Worm (Caenorhabditis elegans) whole organism, L2 larva: ENCODE results near the gene F07C4.11.

ENCODE experiments used
- C34F6.9 ChIP-seq: fragments of 150-350 bp; optimal IDR thresholded peaks from 2 replicates; lab custom pipeline; 2014; ENCODE audit warnings: missing biosample characterization, missing genetic modification characterization
- F13H6.1 ChIP-seq: sonication (generic microtip); optimal IDR thresholded peaks from 2 replicates; lab custom pipeline; 2016; ENCODE audit warnings: missing genetic modification characterization, missing compliant biosample characterization
- R02D3.7 ChIP-seq: fragments of 150-350 bp; optimal IDR thresholded peaks from 2 replicates; lab custom pipeline; 2014; ENCODE audit warnings: missing biosample characterization, missing genetic modification characterization
- Y55F3AM.14 ChIP-seq: fragments of 200-800 bp; sonication (Bioruptor generic); optimal IDR thresholded peaks from 2 replicates; lab custom pipeline; 2018; ENCODE audit warnings: mild to moderate bottlenecking, missing genetic modification characterization, missing compliant biosample characterization
- ZK546.5 ChIP-seq: sonication (generic microtip); optimal IDR thresholded peaks from 2 replicates; lab custom pipeline; 2017; ENCODE audit warnings: missing biosample characterization, missing genetic modification characterization
- alr-1 ChIP-seq: fragments of 150-350 bp; optimal IDR thresholded peaks from 2 replicates; lab custom pipeline; 2014; ENCODE audit warnings: missing biosample characterization, missing genetic modification characterization
- ama-1 ChIP-seq: fragments of 150-350 bp; optimal IDR thresholded peaks from 2 replicates; lab custom pipeline; 2018; ENCODE audit warnings: inconsistent platforms
- blmp-1 ChIP-seq: sonication (generic microtip); optimal IDR thresholded peaks from 2 replicates; lab custom pipeline; 2017; ENCODE audit warnings: missing genetic modification characterization, mild to moderate bottlenecking, missing compliant biosample characterization, antibody characterized with exemption, moderate library complexity; ENCODE audit not compliant: insufficient read depth
- ceh-82 ChIP-seq: fragments of 150-350 bp; optimal IDR thresholded peaks from 2 replicates; lab custom pipeline; 2014; ENCODE audit warnings: missing biosample characterization, missing genetic modification characterization
- crh-2 ChIP-seq: sonication (generic microtip); optimal IDR thresholded peaks from 2 replicates; lab custom pipeline; 2017; ENCODE audit warnings: missing biosample characterization, missing genetic modification characterization
- elt-1 ChIP-seq: fragments of 150-350 bp; optimal IDR thresholded peaks from 2 replicates; lab custom pipeline; 2014; ENCODE audit warnings: missing biosample characterization, missing genetic modification characterization
- elt-3 ChIP-seq: sonication (generic microtip); optimal IDR thresholded peaks from 2 replicates; lab custom pipeline; 2017; ENCODE audit warnings: missing biosample characterization, missing genetic modification characterization
- lin-11 ChIP-seq: fragments of 150-350 bp; sonication (generic microtip); optimal IDR thresholded peaks from 2 replicates; lab custom pipeline; 2014; ENCODE audit warnings: missing biosample characterization, missing genetic modification characterization, inconsistent platforms, mixed read lengths
- lin-13 ChIP-seq: fragments of 150-350 bp; optimal IDR thresholded peaks from 2 replicates; lab custom pipeline; 2014; ENCODE audit warnings: missing biosample characterization, missing genetic modification reagents, missing genetic modification characterization
- lin-39 ChIP-seq: fragments of 150-350 bp; optimal IDR thresholded peaks from 2 replicates; lab custom pipeline; 2014; ENCODE audit warnings: missing biosample characterization, missing genetic modification reagents, missing genetic modification characterization
- lsy-2 ChIP-seq, 2 experiments: fragments of 150-350 bp in 1 of 2; sonication (generic microtip) in 1 of 2; optimal IDR thresholded peaks; 2 replicates each; lab custom pipeline; 2014 to 2017; ENCODE audit warnings: missing biosample characterization in 2 of 2, missing genetic modification characterization in 2 of 2
- mab-5 ChIP-seq: fragments of 150-350 bp; optimal IDR thresholded peaks from 2 replicates; lab custom pipeline; 2014; ENCODE audit warnings: missing biosample characterization, missing genetic modification characterization
- nhr-11 ChIP-seq: fragments of 150-350 bp; optimal IDR thresholded peaks from 2 replicates; lab custom pipeline; 2014; ENCODE audit warnings: missing biosample characterization, missing genetic modification characterization
- nhr-12 ChIP-seq: fragments of 150-350 bp; optimal IDR thresholded peaks from 2 replicates; lab custom pipeline; 2014; ENCODE audit warnings: missing biosample characterization, missing genetic modification characterization
- nhr-21 ChIP-seq: fragments of 150-350 bp; optimal IDR thresholded peaks from 2 replicates; lab custom pipeline; 2014; ENCODE audit warnings: missing biosample characterization, missing genetic modification characterization
- nhr-23 ChIP-seq: fragments of 150-350 bp; optimal IDR thresholded peaks from 2 replicates; lab custom pipeline; 2014; ENCODE audit warnings: missing biosample characterization, missing genetic modification reagents, missing genetic modification characterization
- nhr-237 ChIP-seq: fragments of 150-350 bp; optimal IDR thresholded peaks from 2 replicates; lab custom pipeline; 2014; ENCODE audit warnings: missing biosample characterization, missing genetic modification characterization
- nhr-25 ChIP-seq: fragments of 150-350 bp; sonication (generic microtip); optimal IDR thresholded peaks from 3 replicates; lab custom pipeline; 2014; ENCODE audit warnings: missing biosample characterization, missing genetic modification characterization
- nhr-6 ChIP-seq: fragments of 150-350 bp; optimal IDR thresholded peaks from 2 replicates; lab custom pipeline; 2014; ENCODE audit warnings: missing biosample characterization, missing genetic modification characterization
- nhr-77 ChIP-seq: fragments of 150-350 bp; optimal IDR thresholded peaks from 2 replicates; lab custom pipeline; 2014; ENCODE audit warnings: missing biosample characterization, missing genetic modification characterization
- peb-1 ChIP-seq: fragments of 150-350 bp; optimal IDR thresholded peaks from 2 replicates; lab custom pipeline; 2014; ENCODE audit warnings: missing biosample characterization, missing genetic modification characterization
- sem-4 ChIP-seq: fragments of 150-350 bp; optimal IDR thresholded peaks from 2 replicates; lab custom pipeline; 2014; ENCODE audit warnings: missing biosample characterization, missing genetic modification reagents, missing genetic modification characterization
- skn-1 ChIP-seq: sonication (generic microtip); optimal IDR thresholded peaks from 2 replicates; lab custom pipeline; 2017; ENCODE audit warnings: missing biosample characterization, missing genetic modification characterization
- sma-3 ChIP-seq: sonication (generic microtip); optimal IDR thresholded peaks from 2 replicates; lab custom pipeline; 2016; ENCODE audit warnings: missing genetic modification reagents, missing genetic modification characterization, missing compliant biosample characterization
- unc-39 ChIP-seq: fragments of 150-350 bp; optimal IDR thresholded peaks from 2 replicates; lab custom pipeline; 2014; ENCODE audit warnings: missing biosample characterization, missing genetic modification characterization
- unc-55 ChIP-seq: fragments of 150-350 bp; sonication (generic microtip); optimal IDR thresholded peaks from 3 replicates; lab custom pipeline; 2014; ENCODE audit warnings: missing biosample characterization, missing genetic modification reagents, missing genetic modification characterization
- unc-62 ChIP-seq: fragments of 150-350 bp; optimal IDR thresholded peaks from 2 replicates; lab custom pipeline; 2014; ENCODE audit warnings: missing biosample characterization, missing genetic modification reagents, missing genetic modification characterization
- ztf-1 ChIP-seq: fragments of 200-800 bp; sonication (Bioruptor generic); conservative IDR thresholded peaks from 2 replicates; pipeline ENCODE4 v1.3.6; 2022; ENCODE audit warnings: missing genetic modification characterization, missing compliant biosample characterization
- ztf-11 ChIP-seq: sonication (generic microtip); optimal IDR thresholded peaks from 2 replicates; lab custom pipeline; 2017; ENCODE audit warnings: missing biosample characterization, missing genetic modification characterization
- ztf-4 ChIP-seq: fragments of 150-350 bp; optimal IDR thresholded peaks from 2 replicates; lab custom pipeline; 2014; ENCODE audit warnings: missing biosample characterization, missing genetic modification characterization

The F07C4.11 gene

DNA sequence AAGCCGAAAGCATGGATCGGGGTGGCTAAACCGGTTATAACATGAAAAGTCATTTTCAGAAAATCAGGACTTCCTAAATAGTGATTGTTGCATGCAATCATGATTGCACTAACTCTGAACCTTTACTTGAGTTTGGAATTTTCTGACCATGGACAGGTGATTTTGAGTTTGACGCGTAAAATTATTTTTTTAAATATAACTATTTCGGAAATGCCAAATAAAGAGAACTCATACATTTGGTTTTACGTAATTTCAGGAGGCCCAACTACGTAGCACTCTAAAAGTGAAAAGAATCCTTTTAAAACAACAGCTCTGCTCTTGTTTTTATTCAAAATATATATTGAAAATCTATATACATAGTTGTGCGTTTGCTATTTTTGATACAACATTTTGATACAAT, 8.4 kb upstream of the F07C4.11 start, which contains the start of gene srh-234:
Gene srh-234 (minus strand): TSS at position 101 of the 400 bp plus-strand sequence.
- TF ChIP-seq nhr-12 (tag; lab: Kevin White, UChicago) (no peak), skn-1 (no peak), nhr-25 (no peak), ztf-4 (tag; lab: Kevin White, UChicago) (no peak), sma-3 (GFP tag; lab: Kevin White, UChicago) (no peak), nhr-23 (no peak), lin-13 (GFP tag; lab: Kevin White, UChicago) (no peak), nhr-237 (no peak), Y55F3AM.14 (GFP tag; lab: Kevin White, UChicago) (no peak), mab-5 (tag; lab: Kevin White, UChicago) (no peak), lin-11 (tag; lab: Kevin White, UChicago) (no peak), alr-1 (no peak)

DNA sequence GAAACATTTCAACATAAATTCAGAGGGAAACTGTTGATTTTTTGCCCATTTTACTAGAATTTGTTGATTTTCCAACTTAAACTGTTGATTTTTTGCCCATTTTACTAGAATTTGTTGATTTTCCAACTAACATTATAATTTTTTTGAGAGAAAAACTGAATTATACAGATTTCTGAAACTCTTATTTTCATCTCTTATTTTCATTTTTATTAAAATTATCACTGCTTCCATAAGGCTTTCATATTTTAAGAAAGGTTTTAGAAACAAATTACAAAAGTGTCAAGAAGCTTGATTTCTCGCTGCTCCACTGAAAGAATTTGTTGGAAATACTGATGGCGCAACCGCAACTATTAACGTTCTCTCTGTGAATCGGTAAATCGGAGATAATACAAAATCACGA, 6.6 kb upstream of the F07C4.11 start:
- TF ChIP-seq skn-1 (no peak), C34F6.9 (tag; lab: Kevin White, UChicago) (no peak), alr-1 (no peak), ceh-82 (no peak), peb-1 (tag; lab: Kevin White, UChicago) (no peak), mab-5 (tag; lab: Kevin White, UChicago) (no peak), nhr-6 (tag; lab: Kevin White, UChicago) (no peak), nhr-11 (no peak)
- TF ChIP-seq, all 48 proteins: peak for 0

DNA sequence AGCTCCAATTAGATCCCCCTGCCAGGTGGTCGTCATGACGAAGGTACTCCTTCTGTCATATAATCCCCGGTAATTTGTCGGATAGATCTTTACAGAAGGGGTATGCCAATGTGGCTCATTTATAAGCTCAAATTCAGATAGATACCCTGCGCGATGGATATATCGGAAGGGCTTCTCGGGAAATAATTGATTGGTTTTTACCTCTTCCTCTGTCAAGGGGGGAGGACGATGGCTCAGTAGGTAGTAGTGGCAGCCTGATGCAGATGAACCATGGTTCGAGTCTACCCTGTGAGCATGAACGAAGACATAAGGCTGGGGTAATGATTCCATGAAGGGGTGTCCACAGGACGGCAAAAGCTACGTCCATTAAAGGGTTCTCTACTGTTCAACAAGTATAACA, 3.8 kb upstream of the F07C4.11 start:
- TF ChIP-seq sem-4 (tag; lab: Kevin White, UChicago) (no peak), elt-1 (tag; lab: Kevin White, UChicago) (no peak), crh-2 (tag; lab: Kevin White, UChicago) (no peak)

- TF ChIP-seq ama-1: no peak
- no peak for TF ChIP-seq unc-39
- TF ChIP-seq crh-2 (tag; lab: Kevin White, UChicago): no peak
- no peak for TF ChIP-seq ztf-4 (tag; lab: Kevin White, UChicago)
- no peak for TF ChIP-seq Y55F3AM.14 (GFP tag; lab: Kevin White, UChicago)
- no peak for TF ChIP-seq ZK546.5
- no peak for TF ChIP-seq elt-3
- TF ChIP-seq F13H6.1 (tag; lab: Kevin White, UChicago): no peak
- no peak for TF ChIP-seq lin-39 (tag; lab: Kevin White, UChicago)
- no peak for TF ChIP-seq ztf-11 (tag; lab: Kevin White, UChicago)
- no peak for TF ChIP-seq ztf-1 (GFP tag; lab: Robert Waterston, UW)
- TF ChIP-seq lin-13 (GFP tag; lab: Kevin White, UChicago): no peak
- TF ChIP-seq R02D3.7 (tag; lab: Kevin White, UChicago): no peak
- no peak for TF ChIP-seq elt-1 (tag; lab: Kevin White, UChicago)
- TF ChIP-seq alr-1: no peak
Observed at ce11 chrV:7645454-7645853, 2.1 kb upstream of the F07C4.11 start, which contains the start of gene str-47. Gene str-47 (plus strand): TSS chrV:7645754.

- TF ChIP-seq lin-13 (GFP tag; lab: Kevin White, UChicago): no peak
- TF ChIP-seq nhr-77 (tag; lab: Kevin White, UChicago): no peak
- no peak for TF ChIP-seq unc-62 (GFP tag; lab: Kevin White, UChicago)
- TF ChIP-seq nhr-21 (tag; lab: Kevin White, UChicago): no peak
- no peak for TF ChIP-seq C34F6.9 (tag; lab: Kevin White, UChicago)
- TF ChIP-seq ZK546.5: no peak
- no peak for TF ChIP-seq ztf-4 (tag; lab: Kevin White, UChicago)
- no peak for TF ChIP-seq elt-3
- TF ChIP-seq Y55F3AM.14 (GFP tag; lab: Kevin White, UChicago): no peak
- no peak for TF ChIP-seq lin-39 (tag; lab: Kevin White, UChicago)
- no peak for TF ChIP-seq nhr-237
- no peak for TF ChIP-seq unc-55
- TF ChIP-seq blmp-1 (tag; lab: Kevin White, UChicago): no peak
- TF ChIP-seq lsy-2 (tag; optimal IDR thresholded peaks at IDR 0.05; lab: Kevin White, UChicago): no peak
- no peak for TF ChIP-seq sma-3 (GFP tag; lab: Kevin White, UChicago)
Observed at ce11 chrV:7641718-7642117, 1.6 kb downstream of the F07C4.11 start.
